Worm (Caenorhabditis elegans) whole organism, dauer: ENCODE results near the gene mstr-2.

Source experiments
- unc-62 ChIP-seq: sonication (generic microtip); optimal IDR thresholded peaks from 2 replicates; lab custom pipeline; 2017; ENCODE audit warnings: missing biosample characterization, missing genetic modification reagents, missing genetic modification characterization

Gene mstr-2

DNA sequence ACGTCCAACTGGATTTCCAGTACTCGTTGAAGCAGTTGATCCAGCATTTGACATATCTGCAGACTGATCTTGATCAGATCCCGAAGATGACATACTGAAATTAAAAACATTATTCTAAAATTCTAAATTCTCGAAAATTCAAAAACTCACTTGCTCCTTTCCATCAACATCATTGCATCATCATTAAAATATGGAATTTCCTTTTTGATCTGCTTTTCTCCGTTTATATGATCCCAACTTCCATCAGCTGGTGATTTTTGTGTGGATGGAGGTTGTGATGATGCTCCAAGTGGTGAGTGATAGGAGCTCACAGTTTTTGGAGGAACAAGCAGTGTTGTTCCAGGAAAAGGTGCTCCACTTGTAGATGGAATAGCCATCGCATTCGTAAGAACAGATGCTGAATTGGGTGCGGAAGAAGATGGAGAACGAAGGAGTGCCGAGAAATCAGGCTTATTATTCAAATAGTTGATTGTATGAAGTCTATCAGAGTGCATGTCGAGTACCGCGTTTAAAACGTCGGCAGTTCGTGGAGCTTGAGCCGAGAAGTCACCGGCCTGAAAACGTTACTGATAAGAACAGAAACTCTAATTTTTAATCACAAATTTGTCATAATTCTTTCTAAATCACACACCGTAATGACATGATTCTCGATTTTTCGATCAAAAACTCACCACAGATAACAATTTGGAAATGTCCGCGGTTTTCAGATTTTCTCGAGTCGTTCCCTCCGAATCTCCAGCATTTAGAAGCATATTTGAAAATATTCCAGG is 24.3 kb downstream of the mstr-2 start:
- TF ChIP-seq unc-62 (GFP tag; lab: Kevin White, UChicago) = no peak

DNA sequence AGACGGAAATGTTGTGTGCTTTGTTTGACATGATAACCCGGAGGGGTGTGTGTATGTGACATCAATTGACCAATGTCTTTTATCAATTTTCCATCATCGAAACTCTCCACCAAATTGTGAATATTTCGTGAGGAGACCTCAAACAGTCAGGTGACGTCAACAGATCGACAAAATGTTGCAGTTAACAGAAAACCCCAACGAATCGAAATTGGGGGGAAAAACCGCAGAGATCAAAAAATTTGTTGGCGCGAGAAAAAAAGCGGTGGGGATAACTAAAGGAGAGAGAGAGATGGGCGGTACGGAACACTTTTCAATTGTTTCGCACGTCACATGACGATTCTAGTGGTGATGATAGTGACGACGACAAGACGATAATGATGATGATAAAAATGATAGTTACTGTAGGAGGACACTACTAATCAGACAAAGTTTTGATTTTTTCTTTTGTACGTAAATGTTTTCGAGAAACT is 25.7 kb downstream of the mstr-2 start:
- TF ChIP-seq unc-62 (GFP tag; lab: Kevin White, UChicago) = no peak

DNA sequence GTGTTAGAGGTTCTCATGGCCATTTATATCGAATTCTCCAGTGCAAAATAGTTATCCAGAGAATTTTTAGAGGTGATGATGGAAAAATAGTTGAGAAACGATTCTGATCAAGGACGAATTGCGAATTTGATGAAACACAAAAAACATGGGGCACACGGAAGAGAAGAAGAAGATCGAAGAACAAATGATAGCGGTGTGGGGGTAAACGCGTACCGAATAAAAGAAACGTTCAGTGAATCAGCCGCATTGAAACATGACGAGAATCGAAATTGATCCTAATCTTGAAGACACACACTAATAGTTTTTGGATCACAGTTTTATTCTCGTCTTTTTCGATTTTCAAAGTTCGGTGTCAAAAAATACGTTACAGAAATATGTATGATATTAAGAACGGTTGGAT is 26.3 kb downstream of the mstr-2 start:
- TF ChIP-seq unc-62 (GFP tag; lab: Kevin White, UChicago) = no peak

DNA sequence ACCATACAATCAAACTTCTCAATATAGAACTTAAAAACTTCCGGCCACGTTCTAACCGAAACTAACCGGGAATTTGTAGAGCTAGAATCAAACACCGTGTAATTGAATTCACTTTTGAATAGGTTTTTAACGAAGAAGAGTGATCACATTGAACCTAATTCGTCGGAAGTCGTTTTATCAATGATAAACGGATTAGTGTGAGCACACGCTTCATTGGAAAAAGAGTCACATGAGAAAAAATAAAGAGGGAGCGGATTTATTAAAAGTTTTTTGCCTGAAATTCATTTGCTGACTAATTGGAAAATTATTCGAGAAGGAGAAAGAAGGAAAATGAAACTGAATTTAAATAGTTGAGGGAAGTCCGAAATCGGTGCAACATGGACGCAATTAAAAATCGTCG is 26.8 kb downstream of the mstr-2 start:
- no peak for TF ChIP-seq unc-62 (GFP tag; lab: Kevin White, UChicago)

DNA sequence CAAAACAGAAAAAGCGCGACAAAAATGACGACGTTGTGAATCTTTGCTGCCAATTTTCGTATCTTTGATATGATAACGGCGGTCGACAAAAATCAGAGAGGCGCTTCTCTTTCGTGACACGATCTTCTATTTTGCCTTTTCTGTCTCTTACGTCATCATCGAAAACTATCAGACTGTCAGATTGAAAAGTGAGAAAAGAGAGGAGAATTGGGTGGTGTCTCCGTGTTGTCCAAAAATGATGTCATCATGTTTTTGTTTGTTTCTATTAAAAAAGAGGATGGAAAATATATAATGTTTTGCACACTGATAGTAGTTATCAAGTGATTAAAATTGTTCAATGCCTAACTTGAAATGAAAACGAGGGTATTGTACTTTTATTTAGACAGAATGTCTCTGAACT is 27.2 kb downstream of the mstr-2 start:
- TF ChIP-seq unc-62 (GFP tag; lab: Kevin White, UChicago) = no peak

DNA sequence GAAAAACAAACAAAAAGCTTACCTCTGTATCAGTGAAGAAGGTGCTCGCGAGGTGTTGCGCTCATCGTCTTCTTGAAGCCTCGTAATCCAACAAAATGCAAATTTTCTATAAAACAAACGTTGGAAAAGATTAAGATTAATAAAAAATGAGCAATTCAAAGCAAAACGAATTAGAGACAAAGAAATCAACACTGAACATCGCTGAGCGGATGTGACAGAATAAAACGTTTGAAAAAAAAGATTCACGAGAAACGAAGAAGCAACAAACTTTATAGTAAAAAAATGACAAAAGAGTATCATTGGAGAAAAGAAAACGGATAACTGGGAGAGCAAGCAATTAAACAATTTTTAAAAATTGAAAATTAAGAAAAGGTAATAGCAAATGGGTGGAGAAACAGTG is 30.0 kb downstream of the mstr-2 start, which contains the start of the genes C07G2.5 and atf-7:
Gene C07G2.5 (minus strand): TSS at position 101 of the 400 bp plus-strand sequence.
Gene atf-7 (minus strand): TSS at position 108 of the 400 bp plus-strand sequence.
- TF ChIP-seq unc-62 (GFP tag; lab: Kevin White, UChicago) = no peak

DNA sequence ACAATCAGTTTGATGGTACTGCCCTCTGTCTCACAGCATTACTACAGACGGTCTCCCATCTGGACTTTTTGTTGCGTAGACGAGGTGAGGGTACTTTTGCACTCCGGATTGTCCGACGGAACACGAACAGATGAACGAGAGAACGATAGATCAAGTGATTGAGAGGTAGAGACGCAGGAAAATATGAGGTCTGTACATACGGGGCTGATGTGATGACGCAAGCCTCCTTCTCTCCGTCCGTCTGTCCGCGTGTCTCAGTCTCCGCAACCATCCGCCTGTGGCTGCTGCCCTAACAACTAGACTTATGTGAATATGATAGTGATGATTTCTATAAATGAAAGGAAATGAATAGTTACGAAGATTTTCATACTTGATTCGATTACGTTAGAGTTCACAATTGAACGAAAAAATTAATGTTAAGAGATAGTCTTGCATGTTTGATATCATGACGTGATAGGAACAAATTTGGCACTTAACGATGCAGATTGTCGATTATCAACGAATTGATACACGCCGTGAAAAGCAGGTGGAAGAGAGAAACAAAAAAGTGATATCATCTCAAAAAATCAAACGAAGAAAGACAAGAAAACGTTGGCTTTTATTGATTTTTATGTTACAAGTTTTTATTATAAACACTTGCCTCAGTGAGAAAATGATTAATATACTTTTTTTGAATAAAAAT is 33.8 kb downstream of the mstr-2 start:
- no peak for TF ChIP-seq unc-62 (GFP tag; lab: Kevin White, UChicago)

DNA sequence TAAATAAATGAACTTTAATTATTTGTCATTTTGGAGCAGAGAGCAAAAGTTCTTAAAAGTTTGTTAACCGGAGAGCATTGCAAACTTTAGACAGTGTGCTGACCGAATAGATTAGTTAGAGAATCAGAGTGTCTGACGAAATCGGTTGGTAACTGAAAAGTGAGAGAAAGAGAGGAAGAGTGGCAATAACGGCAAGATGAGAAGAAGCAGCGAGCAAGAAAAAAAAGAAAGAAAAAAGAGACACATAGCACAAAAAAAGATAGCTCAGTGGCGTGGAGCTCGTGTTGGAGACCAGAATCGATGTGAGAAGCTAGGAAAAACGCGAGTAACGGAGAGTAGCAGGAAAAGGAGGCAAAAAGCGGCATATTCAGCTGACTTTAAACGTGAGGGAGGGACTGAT is 35.4 kb downstream of the mstr-2 start:
- TF ChIP-seq unc-62 (GFP tag; lab: Kevin White, UChicago) = no peak

DNA sequence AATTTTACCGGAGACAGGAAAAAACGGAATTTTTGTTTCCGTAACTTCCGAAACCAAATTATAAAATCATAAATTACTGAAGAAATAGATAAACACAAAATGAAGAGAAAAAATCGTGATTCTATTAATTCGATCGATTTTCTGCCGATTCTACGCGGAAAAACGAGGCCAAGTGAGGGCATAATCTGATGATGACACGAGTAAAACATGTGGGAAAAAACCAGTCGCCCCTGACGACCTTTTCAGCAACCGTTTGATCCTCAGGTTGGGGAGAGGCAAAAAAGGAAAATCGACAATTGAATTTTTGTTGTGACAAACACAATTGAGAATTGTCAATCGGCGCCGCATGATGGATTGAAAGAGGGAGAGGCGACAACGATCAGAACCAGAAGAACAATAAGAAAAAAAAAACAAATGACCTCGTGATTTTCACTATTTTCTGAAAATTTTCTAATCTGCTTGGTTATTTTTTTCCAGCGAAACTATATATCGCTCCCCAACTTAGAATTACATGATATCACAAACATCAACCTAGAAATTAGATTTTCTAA is 36.1 kb downstream of the mstr-2 start:
- TF ChIP-seq unc-62 (GFP tag; lab: Kevin White, UChicago) = no peak

DNA sequence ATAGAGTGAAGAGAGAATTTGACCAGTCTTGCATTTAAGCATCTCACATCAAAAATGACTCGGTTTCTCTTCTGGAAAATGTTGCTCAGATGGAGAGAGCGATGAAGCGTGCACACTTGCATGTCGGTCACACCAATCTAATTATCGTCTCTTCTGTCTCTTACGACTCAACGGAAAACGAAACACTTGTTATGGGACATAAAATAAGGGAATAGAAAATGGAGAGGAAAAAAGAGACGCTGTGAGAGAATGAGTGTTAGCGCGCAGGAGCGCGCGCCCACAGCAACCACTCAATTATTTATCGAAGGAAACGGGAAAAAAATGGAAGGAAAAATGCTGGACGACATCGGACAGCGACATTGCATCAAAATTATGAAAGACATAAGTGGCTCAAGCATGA is 36.8 kb downstream of the mstr-2 start:
- no peak for TF ChIP-seq unc-62 (GFP tag; lab: Kevin White, UChicago)

DNA sequence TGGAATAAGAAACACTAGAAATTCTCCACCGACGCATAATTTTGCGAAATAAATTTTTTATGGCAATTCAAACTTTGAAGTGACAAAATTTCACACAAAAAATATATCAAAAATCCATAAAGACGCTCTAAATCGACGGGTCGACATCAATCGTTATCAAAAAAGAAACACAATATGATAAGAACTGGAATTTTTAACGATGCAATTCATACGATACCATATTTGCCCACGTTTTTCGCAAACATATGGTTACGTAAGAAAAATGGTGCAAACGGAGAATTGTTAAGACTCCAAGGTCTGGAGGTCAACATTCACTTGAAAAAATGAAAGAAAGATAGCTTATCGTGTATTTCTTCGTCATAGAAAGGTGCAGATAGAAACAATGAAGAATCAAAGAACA is 37.2 kb downstream of the mstr-2 start:
- no peak for TF ChIP-seq unc-62 (GFP tag; lab: Kevin White, UChicago)

DNA sequence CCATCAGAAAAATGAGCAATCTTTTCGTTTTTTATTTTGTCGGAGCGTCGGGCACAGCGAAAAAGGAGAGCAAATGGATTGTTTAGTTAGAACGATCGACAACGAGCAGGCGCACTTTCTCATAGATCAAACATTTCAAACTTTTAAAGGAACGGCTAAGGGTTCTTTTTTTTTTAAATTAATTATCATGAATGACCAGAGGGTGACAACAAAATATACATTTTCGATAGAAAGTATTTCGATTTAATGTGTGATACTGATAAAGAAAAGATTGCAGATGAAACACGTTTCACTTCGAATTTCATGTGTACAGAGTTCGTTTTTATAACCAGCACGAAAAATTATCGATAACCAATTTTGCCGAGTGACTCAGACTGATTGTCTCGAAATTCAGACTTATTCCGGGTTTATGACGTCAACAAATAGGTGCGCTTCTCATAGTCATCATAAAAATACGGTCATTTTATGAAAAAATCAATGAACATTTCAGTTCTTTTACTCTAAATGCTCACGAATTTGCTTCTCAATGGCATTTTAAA is 37.7 kb downstream of the mstr-2 start:
- TF ChIP-seq unc-62 (GFP tag; lab: Kevin White, UChicago) = no peak

DNA sequence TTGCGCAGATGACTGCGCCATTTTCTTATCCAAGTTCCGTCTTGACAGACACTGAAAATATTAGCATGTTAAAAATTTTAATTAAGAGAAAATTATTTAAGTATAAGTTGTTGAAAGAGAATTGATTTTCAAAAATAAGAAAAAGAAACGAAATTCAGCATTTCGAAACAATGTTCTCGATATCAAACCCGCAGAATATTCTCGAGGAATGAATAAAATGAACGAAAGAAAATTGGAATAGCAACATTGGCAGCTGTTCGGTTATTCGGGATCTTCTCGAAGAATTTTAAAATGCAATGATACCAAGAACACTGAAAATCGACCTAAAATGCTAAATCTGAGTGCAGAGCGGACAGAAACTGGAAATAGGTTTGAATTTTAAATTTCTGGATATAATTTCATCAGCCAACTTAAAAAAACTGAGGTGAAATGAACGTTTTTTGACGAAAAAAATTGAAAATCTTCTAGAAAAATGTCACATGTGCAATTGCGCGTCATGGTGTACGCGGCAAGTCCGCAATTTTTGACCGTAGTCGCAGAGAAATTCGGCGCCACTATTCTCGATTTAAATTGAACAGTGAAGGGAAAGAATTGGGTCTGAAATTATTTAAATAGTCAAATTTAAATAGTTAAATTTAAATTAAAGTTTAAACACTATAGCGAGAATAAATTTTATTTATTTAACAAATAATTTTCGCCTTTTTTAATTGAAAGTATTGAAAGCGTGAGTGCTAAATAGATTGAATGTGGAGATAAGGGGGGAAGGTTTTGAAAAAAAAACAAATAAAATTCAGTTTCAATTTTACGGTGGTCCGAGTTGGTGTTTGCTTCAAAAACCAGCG is 39.4 kb downstream of the mstr-2 start, which contains the start of the genes cct-5 and F25F2.1:
Gene cct-5 (minus strand): TSS at position 51 of the 842 bp plus-strand sequence.
Gene F25F2.1 (plus strand): TSS at position 792 of the 842 bp plus-strand sequence.
- no peak for TF ChIP-seq unc-62 (GFP tag; lab: Kevin White, UChicago)

DNA sequence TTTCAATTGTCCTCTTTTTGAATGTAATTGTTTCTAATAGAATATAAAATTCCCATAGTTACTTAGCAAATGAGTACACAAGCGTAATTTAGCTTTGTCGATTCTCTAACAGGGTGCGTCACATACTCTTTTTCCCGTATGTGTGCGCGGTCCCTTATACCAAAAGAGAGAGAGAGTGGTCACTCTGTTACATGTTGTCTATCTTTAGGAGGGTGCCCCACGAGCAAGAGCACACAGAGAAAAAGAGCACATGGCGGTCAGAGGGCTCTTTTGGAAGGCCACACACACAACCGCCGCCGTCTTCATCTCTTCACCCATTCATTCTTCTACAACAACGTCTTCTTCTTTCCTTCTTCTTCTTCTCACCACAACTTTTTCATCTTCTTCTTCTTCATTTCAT is 45.0 kb downstream of the mstr-2 start:
- TF ChIP-seq unc-62 (GFP tag; lab: Kevin White, UChicago) = no peak

DNA sequence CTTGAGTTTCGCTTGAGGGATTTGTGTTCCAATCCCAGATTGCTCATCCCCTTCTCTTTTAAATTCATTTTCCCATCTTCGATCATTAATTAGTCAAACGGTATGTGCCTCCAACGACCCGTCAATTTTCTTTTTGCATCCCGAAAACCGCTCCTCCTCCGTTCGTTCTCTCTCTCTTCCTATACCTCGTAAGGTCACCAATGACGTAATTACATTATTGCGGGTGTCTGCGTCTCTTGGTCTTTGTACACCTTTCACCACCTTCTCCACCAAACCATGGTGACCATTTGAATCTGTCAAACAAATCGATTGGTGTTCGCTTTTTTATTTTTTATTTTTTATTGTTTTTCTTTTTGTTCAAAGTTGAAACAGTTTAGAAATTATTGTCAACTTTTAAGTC is 46.3 kb downstream of the mstr-2 start:
- TF ChIP-seq unc-62 (GFP tag; lab: Kevin White, UChicago) = no peak
